Fruit fly (Drosophila melanogaster) whole organism, embryonic: ENCODE data around the gene CG42716.
A peak's percentile ranks its signal among the peaks of the same experiment; 100 is the strongest.

Source experiments
- Asciz ChIP-seq: fragments of 200-800 bp; sonication (Bioruptor generic); optimal IDR thresholded peaks from 2 replicates; lab custom pipeline; 2017; ENCODE audit warnings: missing biosample characterization, mild to moderate bottlenecking, missing genetic modification characterization, missing genetic modification reagents
- Atf3 ChIP-seq: fragments of 200-800 bp; sonication (Bioruptor generic); optimal IDR thresholded peaks from 3 replicates; lab custom pipeline; 2016; ENCODE audit warnings: missing biosample characterization, missing genetic modification characterization
- Atf6 ChIP-seq: fragments of 200-800 bp; sonication (Bioruptor generic); IDR thresholded peaks from 2 replicates; pipeline ENCODE4 v1.3.6; 2022; ENCODE audit warnings: missing biosample characterization, missing genetic modification characterization
- Blimp-1 ChIP-seq: fragments of 200-800 bp; sonication (Bioruptor generic); optimal IDR thresholded peaks from 3 replicates; lab custom pipeline; 2018; ENCODE audit warnings: missing biosample characterization, missing genetic modification characterization, mild to moderate bottlenecking, moderate library complexity, missing genetic modification reagents
- BtbVII ChIP-seq: fragments of 200-800 bp; sonication (Bioruptor generic); optimal IDR thresholded peaks from 3 replicates; lab custom pipeline; 2017; ENCODE audit warnings: missing biosample characterization, mild to moderate bottlenecking, missing genetic modification characterization
- CG10274 ChIP-seq: fragments of 200-800 bp; sonication (Bioruptor generic); optimal IDR thresholded peaks from 3 replicates; lab custom pipeline; 2017; ENCODE audit warnings: missing biosample characterization, mild to moderate bottlenecking, missing genetic modification characterization
- CG10565 ChIP-seq: fragments of 200-800 bp; sonication (Bioruptor generic); optimal IDR thresholded peaks from 3 replicates; lab custom pipeline; 2016; ENCODE audit warnings: missing biosample characterization, mild to moderate bottlenecking, missing genetic modification characterization
- CG10654 ChIP-seq: fragments of 200-800 bp; sonication (Bioruptor generic); optimal IDR thresholded peaks from 2 replicates; lab custom pipeline; 2016; ENCODE audit warnings: missing biosample characterization, missing genetic modification characterization
- CG11247 ChIP-seq: fragments of 200-800 bp; sonication (Bioruptor generic); IDR thresholded peaks from 2 replicates; pipeline ENCODE4 v1.3.6; 2022; ENCODE audit warnings: missing biosample characterization, missing genetic modification characterization
- CG13296 ChIP-seq: fragments of 200-800 bp; sonication (Bioruptor generic); optimal IDR thresholded peaks from 3 replicates; lab custom pipeline; 2018; ENCODE audit warnings: missing biosample characterization, mild to moderate bottlenecking, missing genetic modification characterization
- CG15479 ChIP-seq: fragments of 200-800 bp; sonication (Bioruptor generic); optimal IDR thresholded peaks from 3 replicates; lab custom pipeline; 2019; ENCODE audit warnings: missing biosample characterization, mild to moderate bottlenecking, missing genetic modification characterization, moderate library complexity
- CG16815 ChIP-seq: fragments of 200-800 bp; sonication (Bioruptor generic); optimal IDR thresholded peaks from 3 replicates; lab custom pipeline; 2017; ENCODE audit warnings: missing biosample characterization, mild to moderate bottlenecking, missing genetic modification characterization
- CG17186 ChIP-seq: fragments of 200-800 bp; sonication (Bioruptor generic); optimal IDR thresholded peaks from 3 replicates; lab custom pipeline; 2017; ENCODE audit warnings: missing biosample characterization, missing genetic modification reagents, missing genetic modification characterization
- CG17328 ChIP-seq: fragments of 200-800 bp; sonication (Bioruptor generic); IDR thresholded peaks from 2 replicates; pipeline ENCODE4 v1.3.6; 2022; ENCODE audit warnings: missing biosample characterization, missing genetic modification characterization
- CG17912 ChIP-seq: fragments of 200-800 bp; sonication (Bioruptor generic); optimal IDR thresholded peaks from 2 replicates; lab custom pipeline; 2018; ENCODE audit warnings: missing biosample characterization, mild to moderate bottlenecking, missing genetic modification characterization
- CG18011 ChIP-seq: fragments of 200-800 bp; sonication (Bioruptor generic); optimal IDR thresholded peaks from 2 replicates; lab custom pipeline; 2017; ENCODE audit warnings: missing biosample characterization, missing genetic modification characterization, mild to moderate bottlenecking, moderate library complexity, missing genotype
- CG31388 ChIP-seq: fragments of 200-800 bp; sonication (Bioruptor generic); optimal IDR thresholded peaks from 2 replicates; lab custom pipeline; 2016; ENCODE audit warnings: missing biosample characterization, missing genetic modification characterization
- CG3726 ChIP-seq: fragments of 200-800 bp; sonication (Bioruptor generic); IDR thresholded peaks from 3 replicates; pipeline ENCODE4, ENCODE4 v1.3.6; 2022; ENCODE audit warnings: missing biosample characterization, missing genetic modification characterization
- CG42726 ChIP-seq: fragments of 200-800 bp; sonication (Bioruptor generic); IDR thresholded peaks from 2 replicates; pipeline ENCODE4 v1.3.6; 2022; ENCODE audit warnings: missing biosample characterization, missing genetic modification characterization; ENCODE audit not compliant: partially characterized antibody
- CG4707 ChIP-seq: fragments of 200-800 bp; sonication (Bioruptor generic); optimal IDR thresholded peaks from 2 replicates; lab custom pipeline; 2018; ENCODE audit warnings: missing biosample characterization, mild to moderate bottlenecking, missing genetic modification characterization, moderate library complexity
- CG7745 ChIP-seq: fragments of 200-800 bp; sonication (Bioruptor generic); optimal IDR thresholded peaks from 2 replicates; lab custom pipeline; 2018; ENCODE audit warnings: missing biosample characterization, mild to moderate bottlenecking, missing genetic modification characterization, moderate library complexity
- Doc3 ChIP-seq: fragments of 200-800 bp; sonication (Bioruptor generic); IDR thresholded peaks from 3 replicates; pipeline ENCODE4 v1.3.6; 2022; ENCODE audit warnings: missing biosample characterization, missing genetic modification characterization; ENCODE audit not compliant: partially characterized antibody
- Ets65A ChIP-seq: fragments of 200-800 bp; sonication (Bioruptor generic); peaks from one replicate; lab custom pipeline; 2016; ENCODE audit warnings: missing biosample characterization, missing genetic modification characterization
- HLH3B ChIP-seq: fragments of 200-800 bp; sonication (Bioruptor generic); IDR thresholded peaks from 2 replicates; pipeline ENCODE4 v1.3.6; 2022; ENCODE audit warnings: missing biosample characterization, missing genetic modification characterization
- HmgD ChIP-seq: fragments of 200-800 bp; sonication (Bioruptor generic); optimal IDR thresholded peaks from 3 replicates; lab custom pipeline; 2016; ENCODE audit warnings: missing biosample characterization, missing genetic modification characterization
- Hmr ChIP-seq: fragments of 200-800 bp; sonication (Bioruptor generic); optimal IDR thresholded peaks from 3 replicates; lab custom pipeline; 2017; ENCODE audit warnings: mild to moderate bottlenecking, missing biosample characterization, missing genetic modification reagents, missing genetic modification characterization
- Jarid2 ChIP-seq: fragments of 200-800 bp; sonication (Bioruptor generic); optimal IDR thresholded peaks from 3 replicates; lab custom pipeline; 2017; ENCODE audit warnings: mild to moderate bottlenecking, missing biosample characterization, missing genetic modification reagents, missing genetic modification characterization
- Kr ChIP-seq: fragments of 200-800 bp; sonication (Bioruptor generic); optimal IDR thresholded peaks from 2 replicates; lab custom pipeline; 2017; ENCODE audit warnings: missing biosample characterization, mild to moderate bottlenecking, missing genetic modification characterization
- Nf-YC ChIP-seq: fragments of 200-800 bp; optimal IDR thresholded peaks from 3 replicates; lab custom pipeline; 2019; ENCODE audit warnings: missing biosample characterization, mild to moderate bottlenecking, missing genetic modification characterization, moderate library complexity
- Scr ChIP-seq: fragments of 200-800 bp; sonication (Bioruptor generic); IDR thresholded peaks from 2 replicates; pipeline ENCODE4 v1.3.6; 2022; ENCODE audit warnings: missing biosample characterization, missing genetic modification characterization; ENCODE audit not compliant: partially characterized antibody
- Trl ChIP-seq, 3 experiments: fragments of >200 bp in 2 of 3; fragments of 200-800 bp in 1 of 3; sonication (Bioruptor generic) in 1 of 3; optimal IDR thresholded peaks; 2 replicates in 1 of 3; 3 replicates in 2 of 3; lab custom pipeline; 2016 to 2017; ENCODE audit warnings: missing biosample characterization in 1 of 3, missing genetic modification characterization in 1 of 3
- ash1 ChIP-seq: fragments of 200-800 bp; sonication (Bioruptor generic); optimal IDR thresholded peaks from 2 replicates; lab custom pipeline; 2018; ENCODE audit warnings: missing biosample characterization, mild to moderate bottlenecking, missing genetic modification characterization
- bcd ChIP-seq: fragments of 200-800 bp; sonication (Bioruptor generic); optimal IDR thresholded peaks from 2 replicates; lab custom pipeline; 2017; ENCODE audit warnings: missing biosample characterization, mild to moderate bottlenecking, missing genetic modification characterization
- btn ChIP-seq: fragments of 200-800 bp; sonication (Bioruptor generic); optimal IDR thresholded peaks from 2 replicates; lab custom pipeline; 2016; ENCODE audit warnings: missing biosample characterization, missing genetic modification characterization
- ci ChIP-seq: fragments of 200-800 bp; sonication (Bioruptor generic); IDR thresholded peaks from 3 replicates; pipeline ENCODE4 v1.3.6; 2022; ENCODE audit warnings: missing biosample characterization, missing genetic modification characterization
- croc ChIP-seq: fragments of 200-800 bp; sonication (Bioruptor generic); conservative IDR thresholded peaks from 3 replicates; pipeline ENCODE4 v1.3.6; 2022; ENCODE audit warnings: missing biosample characterization, missing genetic modification characterization
- dati ChIP-seq: fragments of 200-800 bp; sonication (Bioruptor generic); IDR thresholded peaks from 2 replicates; pipeline ENCODE4 v1.3.6; 2022; ENCODE audit warnings: missing biosample characterization, missing genetic modification characterization
- ems ChIP-seq: fragments of 200-800 bp; sonication (Bioruptor generic); optimal IDR thresholded peaks from 3 replicates; lab custom pipeline; 2016; ENCODE audit warnings: missing biosample characterization, missing genetic modification characterization
- ewg ChIP-seq: fragments of 200-800 bp; sonication (Bioruptor generic); optimal IDR thresholded peaks from 3 replicates; lab custom pipeline; 2017; ENCODE audit warnings: mild to moderate bottlenecking, missing biosample characterization, missing genetic modification reagents, missing genetic modification characterization
- fd96Cb ChIP-seq: fragments of 200-800 bp; sonication (Bioruptor generic); optimal IDR thresholded peaks from 2 replicates; lab custom pipeline; 2018; ENCODE audit warnings: missing biosample characterization, mild to moderate bottlenecking, missing genetic modification characterization, moderate library complexity
- gem ChIP-seq: fragments of 200-800 bp; sonication (Bioruptor generic); optimal IDR thresholded peaks from 2 replicates; lab custom pipeline; 2019; ENCODE audit warnings: missing biosample characterization, mild to moderate bottlenecking, missing genetic modification characterization, moderate library complexity
- gro ChIP-seq: fragments of 200-800 bp; sonication (Bioruptor generic); optimal IDR thresholded peaks from 2 replicates; lab custom pipeline; 2016; ENCODE audit warnings: missing biosample characterization, missing genetic modification characterization
- hkb ChIP-seq, 2 experiments: fragments of 200-800 bp in 1 of 2; fragments of >200 bp in 1 of 2; sonication (Bioruptor generic) in 1 of 2; IDR thresholded peaks in 1 of 2; optimal IDR thresholded peaks in 1 of 2; 2 replicates each; pipeline versions ENCODE4 v1.3.6 to Lab custom; 2017 to 2022; ENCODE audit warnings: missing biosample characterization in 1 of 2, missing genetic modification characterization in 1 of 2
- kah ChIP-seq: fragments of 200-800 bp; sonication (Bioruptor generic); optimal IDR thresholded peaks from 2 replicates; lab custom pipeline; 2018; ENCODE audit warnings: missing biosample characterization, mild to moderate bottlenecking, missing genetic modification characterization
- knrl ChIP-seq: fragments of 200-800 bp; sonication (Bioruptor generic); IDR thresholded peaks from 3 replicates; pipeline ENCODE4 v1.3.6; 2022; ENCODE audit warnings: missing biosample characterization, missing genetic modification characterization; ENCODE audit not compliant: partially characterized antibody
- nau ChIP-seq: fragments of 200-800 bp; sonication (Bioruptor generic); optimal IDR thresholded peaks from 3 replicates; lab custom pipeline; 2017; ENCODE audit warnings: missing biosample characterization, mild to moderate bottlenecking, missing genetic modification characterization, missing genetic modification reagents
- tna ChIP-seq: fragments of 200-800 bp; sonication (Bioruptor generic); IDR thresholded peaks from 2 replicates; pipeline ENCODE4 v1.3.6; 2022; ENCODE audit warnings: missing biosample characterization, missing genetic modification characterization; ENCODE audit not compliant: partially characterized antibody
- tx ChIP-seq: fragments of 200-800 bp; sonication (Bioruptor generic); optimal IDR thresholded peaks from 2 replicates; lab custom pipeline; 2016; ENCODE audit warnings: missing biosample characterization, missing genetic modification characterization
- vvl ChIP-seq: fragments of 200-800 bp; sonication (Bioruptor generic); IDR thresholded peaks from 2 replicates; pipeline ENCODE4 v1.3.6; 2022; ENCODE audit warnings: missing biosample characterization, missing genetic modification characterization

The CG42716 gene

dm6 chr3L:16048086-16048485 is 14.5 kb downstream of the CG42716 start (continued):
- TF ChIP-seq Jarid2 (GFP tag; lab: Kevin White, UChicago) (no peak), ash1 (GFP tag; lab: Kevin White, UChicago) (no peak), CG16815 (GFP tag; lab: Kevin White, UChicago) (no peak), kah (no peak), ewg (GFP tag; lab: Kevin White, UChicago) (no peak), CG7745 (tag; lab: Kevin White, UChicago) (no peak), CG17328 (GFP tag; lab: Robert Waterston, UW) (peak; percentile 21; the same call in 1 of the 2 replicates), hkb (optimal IDR thresholded peaks at IDR 0.05; lab: Kevin White, UChicago) (no peak), hkb (GFP tag; IDR thresholded peaks at IDR 0.05; lab: Robert Waterston, UW) (peak; percentile 56), knrl (GFP tag; lab: Robert Waterston, UW) (no peak), Asciz (no peak), Atf6 (GFP tag; lab: Robert Waterston, UW) (peak; percentile 69), croc (GFP tag; lab: Robert Waterston, UW) (no peak), Hmr (GFP tag; lab: Kevin White, UChicago) (peak; percentile 69), tx (peak; percentile 40), CG17912 (GFP tag; lab: Kevin White, UChicago) (no peak), gro (peak; percentile 28), tna (GFP tag; lab: Robert Waterston, UW) (no peak), Ets65A (GFP tag; lab: Kevin White, UChicago) (no peak), nau (GFP tag; lab: Kevin White, UChicago) (no peak), CG10274 (GFP tag; lab: Kevin White, UChicago) (peak; percentile 12), CG11247 (GFP tag; lab: Robert Waterston, UW) (peak; percentile 52; the same call in 1 of the 2 replicates), BtbVII (GFP tag; lab: Kevin White, UChicago) (peak; percentile 51), HmgD (peak; percentile 7), CG10654 (GFP tag; lab: Kevin White, UChicago) (no peak), CG31388 (GFP tag; lab: Kevin White, UChicago) (no peak), HLH3B (GFP tag; lab: Robert Waterston, UW) (peak; percentile 46), Blimp-1 (GFP tag; lab: Kevin White, UChicago) (no peak), CG18011 (GFP tag; lab: Kevin White, UChicago) (peak; percentile 8), Nf-YC (tag; lab: Kevin White, UChicago) (peak; percentile 44), Kr (no peak), Atf3 (GFP tag; lab: Kevin White, UChicago) (no peak), ems (GFP tag; lab: Kevin White, UChicago) (no peak), fd96Cb (no peak), btn (no peak), CG13296 (GFP tag; lab: Kevin White, UChicago) (peak; percentile 64), Doc3 (GFP tag; lab: Robert Waterston, UW) (no peak), CG17186 (GFP tag; lab: Kevin White, UChicago) (no peak), CG15479 (GFP tag; lab: Kevin White, UChicago) (no peak), Scr (no peak), dati (GFP tag; lab: Robert Waterston, UW) (no peak), bcd (peak; percentile 48), Trl (optimal IDR thresholded peaks at IDR 0.05; lab: Kevin White, UChicago) (no peak), Trl (GFP tag; optimal IDR thresholded peaks at IDR 0.05; lab: Kevin White, UChicago) (peak; percentile 22), CG4707 (GFP tag; lab: Kevin White, UChicago) (no peak), gem (tag; lab: Kevin White, UChicago) (peak; percentile 56), CG10565 (GFP tag; lab: Kevin White, UChicago) (no peak), vvl (peak; percentile 74), ci (GFP tag; lab: Robert Waterston, UW) (0 out of 3 replicates have a peak, but pooled peaks have one; percentile 57), CG42726 (GFP tag; lab: Robert Waterston, UW) (no peak), CG3726 (GFP tag; lab: Robert Waterston, UW) (no peak)
